Fruit fly (Drosophila melanogaster) whole organism, wandering third instar larva: ENCODE measurements around the gene CG11593.

Experiments
- Dfd ChIP-seq: fragments of >200 bp; optimal IDR thresholded peaks from 2 replicates; lab custom pipeline; 2017; ENCODE audit warnings: missing biosample characterization, missing genetic modification characterization
- Hr78 ChIP-seq: fragments of >200 bp; optimal IDR thresholded peaks from 2 replicates; lab custom pipeline; 2017; ENCODE audit warnings: missing biosample characterization, missing genetic modification characterization
- Hr83 ChIP-seq: fragments of 200-300 bp; sonication (Bioruptor generic); optimal IDR thresholded peaks from 2 replicates; lab custom pipeline; 2016; ENCODE audit warnings: missing biosample characterization, mild to moderate bottlenecking, missing genetic modification characterization, moderate library complexity; ENCODE audit not compliant: poor library complexity, severe bottlenecking
- Jra ChIP-seq: sonication (Bioruptor generic); optimal IDR thresholded peaks from 2 replicates; lab custom pipeline; 2016; ENCODE audit warnings: missing biosample characterization, missing genetic modification characterization
- br ChIP-seq: fragments of 200-800 bp; sonication (Bioruptor generic); optimal IDR thresholded peaks from 2 replicates; lab custom pipeline; 2016; ENCODE audit warnings: missing biosample characterization, missing genetic modification characterization
- h ChIP-seq: fragments of 200-800 bp; sonication (Bioruptor generic); optimal IDR thresholded peaks from 3 replicates; lab custom pipeline; 2016; ENCODE audit warnings: missing biosample characterization, mild to moderate bottlenecking, missing genetic modification characterization
- pan ChIP-seq: fragments of >200 bp; optimal IDR thresholded peaks from 2 replicates; lab custom pipeline; 2017
- psq ChIP-seq: fragments of 200-800 bp; sonication (Bioruptor generic); optimal IDR thresholded peaks from 3 replicates; lab custom pipeline; 2017; ENCODE audit warnings: missing biosample characterization, mild to moderate bottlenecking, missing genetic modification characterization, moderate library complexity
- tai ChIP-seq: sonication (Bioruptor generic); optimal IDR thresholded peaks from 2 replicates; lab custom pipeline; 2016; ENCODE audit warnings: missing biosample characterization, missing genetic modification characterization
- usp ChIP-seq: fragments of >200 bp; optimal IDR thresholded peaks from 2 replicates; lab custom pipeline; 2017; ENCODE audit warnings: missing biosample characterization, missing genetic modification characterization

dm6 chr3L:4071561-4072049 is 31.3 kb upstream of the CG11593 start, which contains the start of gene wit:
- no peak for TF ChIP-seq usp (GFP tag; lab: Kevin White, UChicago)
- TF ChIP-seq Hr78 (GFP tag; lab: Kevin White, UChicago), result no peak
- TF ChIP-seq br (GFP tag; lab: Kevin White, UChicago), result peak; percentile 63
- no peak for TF ChIP-seq pan
- peak; percentile 16 for TF ChIP-seq h
- TF ChIP-seq tai (GFP tag; lab: Kevin White, UChicago), result no peak
- peak; percentile 38 for TF ChIP-seq Hr83 (GFP tag; lab: Kevin White, UChicago)
- peak; percentile 92 for TF ChIP-seq psq (GFP tag; lab: Kevin White, UChicago)
- TF ChIP-seq Dfd (GFP tag; lab: Kevin White, UChicago), result no peak
- TF ChIP-seq Jra (GFP tag; lab: Kevin White, UChicago), result peak; percentile 53
